Worm (Caenorhabditis elegans) whole organism, dauer: Measurements from ENCODE around the gene sulp-2.

Experiments used
- unc-62 ChIP-seq: sonication (generic microtip); optimal IDR thresholded peaks from 2 replicates; lab custom pipeline; 2017; ENCODE audit warnings: missing biosample characterization, missing genetic modification reagents, missing genetic modification characterization

Gene sulp-2

DNA sequence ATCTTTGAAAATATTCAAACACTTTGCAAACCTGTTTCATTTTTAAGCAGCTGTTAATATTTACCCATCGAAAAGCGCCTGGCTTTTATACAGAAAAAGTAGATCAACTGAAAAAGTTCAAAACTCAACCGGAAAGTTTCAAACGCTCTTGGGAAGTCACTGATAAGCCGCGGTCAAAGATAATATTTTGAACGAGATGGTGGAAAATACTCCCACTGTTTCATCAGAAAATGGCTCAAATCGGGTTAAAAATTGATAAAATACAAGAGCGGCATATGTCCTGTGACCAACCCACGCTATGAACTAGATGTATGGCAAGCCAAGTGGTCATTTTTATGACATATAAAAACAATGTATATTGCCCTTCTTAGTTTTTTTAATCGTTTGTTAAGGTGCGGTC lies at the start of gene sulp-2:
Gene sulp-2 (minus strand): TSS at position 107 of the 400 bp plus-strand sequence.
- TF ChIP-seq unc-62 (GFP tag; lab: Kevin White, UChicago), result no peak

- no peak for TF ChIP-seq unc-62 (GFP tag; lab: Kevin White, UChicago)
Measured at ce11 chrX:5647884-5648283, 48.8 kb upstream of the sulp-2 start, which contains the start of gene srv-7. TSS of gene srv-7 (minus strand) at chrX:5647984.

- no peak for TF ChIP-seq unc-62 (GFP tag; lab: Kevin White, UChicago)
Measured at ce11 chrX:5646951-5647423, 47.9 kb upstream of the sulp-2 start, which contains the start of gene T22B7.3. TSS of gene T22B7.3 (plus strand) at chrX:5647373.

DNA sequence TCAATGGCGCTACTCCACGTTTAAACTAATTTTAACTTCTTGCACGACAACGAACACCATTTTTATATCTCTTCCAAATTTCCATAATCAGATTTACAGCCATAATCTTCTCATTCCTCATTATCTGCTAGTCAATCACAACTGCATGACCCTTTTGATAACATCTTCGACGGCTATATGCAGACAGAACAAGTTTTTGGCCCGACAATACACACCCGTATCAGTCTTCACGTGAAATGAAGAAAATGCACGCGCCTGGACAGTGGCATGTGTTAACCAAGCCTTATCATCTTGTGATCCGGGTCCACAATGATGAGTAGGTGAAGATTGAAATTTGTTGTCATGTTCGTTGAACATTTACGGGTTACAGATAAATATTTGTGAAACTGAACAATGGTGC lies 46.5 kb upstream of the sulp-2 start:
- no peak for TF ChIP-seq unc-62 (GFP tag; lab: Kevin White, UChicago)

- TF ChIP-seq unc-62 (GFP tag; lab: Kevin White, UChicago), result no peak
Measured at ce11 chrX:5644112-5644511, 45.0 kb upstream of the sulp-2 start.

- no peak for TF ChIP-seq unc-62 (GFP tag; lab: Kevin White, UChicago)
Measured at ce11 chrX:5641315-5641714, 42.2 kb upstream of the sulp-2 start, which contains the start of gene T22B7.4. TSS of gene T22B7.4 (minus strand) at chrX:5641415.

- no peak for TF ChIP-seq unc-62 (GFP tag; lab: Kevin White, UChicago)
Measured at ce11 chrX:5639562-5639961, 40.4 kb upstream of the sulp-2 start.

- TF ChIP-seq unc-62 (GFP tag; lab: Kevin White, UChicago), result no peak
Measured at ce11 chrX:5631626-5632025, 32.5 kb upstream of the sulp-2 start, which contains the start of gene T22B7.8. TSS of gene T22B7.8 (plus strand) at chrX:5631926.

- TF ChIP-seq unc-62 (GFP tag; lab: Kevin White, UChicago), result no peak
Measured at ce11 chrX:5631008-5631407, 31.9 kb upstream of the sulp-2 start.

- no peak for TF ChIP-seq unc-62 (GFP tag; lab: Kevin White, UChicago)
Measured at ce11 chrX:5629941-5630340, 30.8 kb upstream of the sulp-2 start, which contains the start of gene argn-1. TSS of gene argn-1 (plus strand) at chrX:5630023.

DNA sequence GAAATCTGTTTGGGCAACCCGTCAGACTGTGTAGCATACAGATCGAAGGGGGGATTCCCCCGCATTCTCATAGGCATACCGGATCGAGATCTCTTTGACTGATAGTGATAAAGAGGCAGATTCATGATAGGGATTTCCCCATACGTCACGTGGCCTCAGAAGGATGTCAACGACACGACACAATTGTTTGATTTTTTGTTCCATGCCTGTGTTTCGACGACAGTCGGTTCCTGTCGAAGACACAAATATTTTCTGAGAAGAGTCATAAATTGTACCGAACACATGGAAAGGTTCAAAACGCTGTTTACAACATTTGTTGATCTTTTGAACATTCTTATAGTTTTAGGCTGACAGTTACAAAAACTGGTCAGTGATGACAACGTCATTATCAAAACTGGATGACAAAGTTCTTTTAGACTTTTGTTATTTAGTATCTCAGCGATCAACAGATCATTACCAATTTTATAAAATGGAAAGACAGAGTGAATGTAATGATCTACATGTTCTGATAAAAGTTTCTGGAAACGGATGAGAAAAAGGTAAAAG lies 29.4 kb upstream of the sulp-2 start:
- no peak for TF ChIP-seq unc-62 (GFP tag; lab: Kevin White, UChicago)

DNA sequence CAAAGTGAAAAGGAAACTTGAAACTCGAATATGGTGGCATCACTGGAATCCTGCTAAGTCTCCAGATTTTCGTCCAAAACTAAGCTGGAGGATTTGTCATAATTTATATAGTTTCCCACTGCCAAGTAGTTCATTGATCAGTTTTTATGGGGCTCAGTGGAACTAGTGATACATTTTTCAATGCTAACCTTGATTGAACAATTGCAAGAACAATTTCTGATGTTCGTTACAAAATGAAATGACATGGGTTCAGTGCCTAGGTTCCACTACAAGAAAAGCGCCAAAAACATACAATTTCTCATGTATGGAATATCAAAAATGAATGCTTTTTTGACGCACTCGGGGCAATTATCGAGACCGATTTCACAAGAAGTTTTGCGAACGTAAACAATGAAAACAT lies 22.7 kb upstream of the sulp-2 start:
- TF ChIP-seq unc-62 (GFP tag; lab: Kevin White, UChicago), result no peak

ce11 chrX:5616000-5616399 lies 16.9 kb upstream of the sulp-2 start:
- no peak for TF ChIP-seq unc-62 (GFP tag; lab: Kevin White, UChicago)

DNA sequence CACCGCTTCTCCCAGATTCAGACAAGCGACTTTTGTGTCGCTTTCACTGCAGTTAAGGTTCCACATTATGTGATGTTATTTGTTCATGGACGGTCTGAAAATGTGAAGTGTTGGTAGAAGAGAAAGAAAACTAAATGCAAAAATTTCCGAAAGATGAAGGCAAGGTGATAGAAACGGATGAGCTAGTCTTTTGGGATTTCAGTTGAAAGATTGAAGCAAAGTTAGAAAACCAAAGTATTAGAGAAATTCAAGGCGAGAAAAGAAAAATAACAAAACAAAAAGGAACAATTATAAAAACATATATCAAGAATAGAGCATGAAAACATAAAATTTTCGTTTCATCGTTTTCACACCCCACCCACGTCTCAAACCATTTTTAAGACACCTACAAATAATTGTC lies 12.0 kb upstream of the sulp-2 start, which contains the start of gene octr-1:
Gene octr-1 (minus strand): TSS at position 101 of the 400 bp plus-strand sequence.
- TF ChIP-seq unc-62 (GFP tag; lab: Kevin White, UChicago), result no peak

- TF ChIP-seq unc-62 (GFP tag; lab: Kevin White, UChicago), result no peak
Measured at ce11 chrX:5605049-5605448, 5.9 kb upstream of the sulp-2 start.

DNA sequence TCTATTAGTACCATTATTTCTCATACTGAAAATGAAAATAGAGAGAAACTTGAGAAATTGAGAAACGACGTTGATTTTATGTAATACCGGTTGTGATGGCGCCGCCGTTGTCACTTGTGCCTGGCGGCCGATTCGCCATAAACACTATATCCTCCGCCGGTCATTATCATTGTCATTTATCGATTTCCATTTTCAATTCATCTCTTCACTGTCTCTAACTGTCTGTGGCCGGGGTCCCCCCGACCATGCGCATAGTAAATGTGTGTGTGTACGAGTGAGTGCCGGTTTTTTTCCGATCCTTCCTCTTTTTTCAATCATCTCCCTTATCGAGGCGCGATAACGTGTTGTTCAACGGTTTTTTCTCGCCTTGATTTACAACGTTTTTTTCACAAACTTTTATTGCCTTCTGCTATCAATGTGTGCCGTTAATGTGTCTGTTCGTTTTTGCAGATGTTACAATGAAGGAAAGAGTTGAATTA lies 4.2 kb upstream of the sulp-2 start, which contains the start of gene F14D12.1:
Gene F14D12.1 (plus strand): TSS at position 429 of the 479 bp plus-strand sequence.
- no peak for TF ChIP-seq unc-62 (GFP tag; lab: Kevin White, UChicago)
